Fruit fly (Drosophila melanogaster): Measurements from ENCODE around the gene CG8851.

CG8851 gene

dm6 chr2L:3562435-3562834, 43.0 kb downstream of the CG8851 start:
- no peak for TF ChIP-seq CG17801 (GFP tag; optimal IDR thresholded peaks at IDR 0.05; ENCODE audit: partially characterized antibody)

- TF ChIP-seq CG17801 (GFP tag; optimal IDR thresholded peaks at IDR 0.05; ENCODE audit: partially characterized antibody), result no peak
Observed at dm6 chr2L:3564556-3564955, 45.1 kb downstream of the CG8851 start.

- no peak for TF ChIP-seq CG17801 (GFP tag; optimal IDR thresholded peaks at IDR 0.05; ENCODE audit: partially characterized antibody)
Observed at dm6 chr2L:3566532-3566931, 47.1 kb downstream of the CG8851 start.

dm6 chr2L:3567394-3567793, 47.9 kb downstream of the CG8851 start:
- TF ChIP-seq CG17801 (GFP tag; optimal IDR thresholded peaks at IDR 0.05; ENCODE audit: partially characterized antibody), result no peak

dm6 chr2L:3569892-3570291, 50.4 kb downstream of the CG8851 start:
- TF ChIP-seq CG17801 (GFP tag; optimal IDR thresholded peaks at IDR 0.05; ENCODE audit: partially characterized antibody), result no peak

- TF ChIP-seq CG17801 (GFP tag; optimal IDR thresholded peaks at IDR 0.05; ENCODE audit: partially characterized antibody), result no peak
Observed at dm6 chr2L:3570566-3570965, 51.1 kb downstream of the CG8851 start.

- no peak for TF ChIP-seq CG17801 (GFP tag; optimal IDR thresholded peaks at IDR 0.05; ENCODE audit: partially characterized antibody)
Observed at dm6 chr2L:3571457-3571856, 52.0 kb downstream of the CG8851 start.

Measured in ovary, adult (tissue).